Fruit fly (Drosophila melanogaster): Measurements from ENCODE around the gene Mhcl.

Mhcl gene

DNA sequence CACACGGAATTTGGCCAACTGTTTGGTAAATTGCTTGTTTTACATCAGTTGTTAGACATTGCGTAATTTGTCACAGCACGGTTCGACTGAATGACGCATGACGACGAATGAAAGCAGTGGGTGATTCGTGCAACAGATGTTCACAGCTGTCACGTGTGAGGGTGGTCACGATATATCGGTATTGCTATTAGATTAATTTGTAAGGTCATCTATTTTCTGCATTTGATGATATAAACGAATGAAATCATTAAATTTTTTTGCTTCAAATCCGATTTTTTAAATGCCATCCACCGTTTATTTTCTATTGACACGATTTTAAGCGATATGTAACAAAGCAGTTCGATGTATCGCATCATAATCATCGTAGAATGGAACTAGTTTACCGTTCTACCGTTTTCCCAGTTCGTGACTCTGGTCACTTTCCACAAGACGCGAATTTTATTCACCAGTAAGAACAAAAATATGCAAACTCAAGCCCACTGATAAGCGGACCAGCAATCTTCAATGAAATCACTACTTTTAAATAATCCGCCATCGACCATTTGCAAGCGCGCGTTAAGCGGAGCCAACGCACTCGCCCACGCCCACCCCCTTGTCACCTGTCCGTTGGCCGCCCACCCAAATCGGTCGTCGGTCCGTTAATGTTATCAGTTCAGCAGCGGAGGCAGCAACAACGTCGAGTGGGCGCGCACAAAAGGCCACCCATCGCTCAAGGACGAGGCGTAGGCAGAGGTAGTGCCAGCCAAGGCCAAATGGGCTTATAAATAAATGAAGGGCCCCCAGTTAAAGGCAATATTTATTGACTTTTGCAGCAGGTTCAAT, 48.3 kb upstream of the Mhcl start, which contains the start of the genes Mic26-27 and CG5916 (continued):
- TF ChIP-seq CG15269 (tag; optimal IDR thresholded peaks at IDR 0.05) = no peak
- TF ChIP-seq CG2889 (GFP tag; IDR thresholded peaks at IDR 0.05) = peak; percentile 75; the same call in 1 of the 3 replicates
- TF ChIP-seq chif (GFP tag; optimal IDR thresholded peaks at IDR 0.05) = peak; percentile 85 to 87
- TF ChIP-seq CG31224 (GFP tag; IDR thresholded peaks at IDR 0.05) = peak; percentile 51
- TF ChIP-seq CG18619 (GFP tag; optimal IDR thresholded peaks at IDR 0.05) = peak; percentile 75
- no peak for TF ChIP-seq salm (tag; optimal IDR thresholded peaks at IDR 0.05)
- TF ChIP-seq vvl (GFP tag; IDR thresholded peaks at IDR 0.05) = peak; percentile 81
- no peak for TF ChIP-seq Hr39 (optimal IDR thresholded peaks at IDR 0.05)
- no peak for TF ChIP-seq toy (GFP tag; IDR thresholded peaks at IDR 0.05)
- peak; percentile 85 for TF ChIP-seq Myb (GFP tag; optimal IDR thresholded peaks at IDR 0.05)
- peak; percentile 81 for TF ChIP-seq Atf3 (GFP tag; optimal IDR thresholded peaks at IDR 0.05)
- no peak for TF ChIP-seq CG11696 (GFP tag; IDR thresholded peaks at IDR 0.05)
- peak; percentile 78 for TF ChIP-seq pum (GFP tag; optimal IDR thresholded peaks at IDR 0.05)
- peak; percentile 81 for TF ChIP-seq stwl (tag; optimal IDR thresholded peaks at IDR 0.05)
- TF ChIP-seq CG18599 (GFP tag; optimal IDR thresholded peaks at IDR 0.05) = no peak
- TF ChIP-seq pnt (GFP tag; optimal IDR thresholded peaks at IDR 0.05) = peak; percentile 83
- TF ChIP-seq CG18476 (GFP tag; optimal IDR thresholded peaks at IDR 0.05) = peak; percentile 58
- TF ChIP-seq CG4707 (GFP tag; optimal IDR thresholded peaks at IDR 0.05) = no peak
- TF ChIP-seq Dip2 (GFP tag; IDR thresholded peaks at IDR 0.05) = 0 out of 2 replicates have a peak, but pooled peaks have one; percentile 14
- TF ChIP-seq CG7357 (GFP tag; IDR thresholded peaks at IDR 0.05) = peak; percentile 75
- peak; percentile 18 for TF ChIP-seq gcm (GFP tag; optimal IDR thresholded peaks at IDR 0.05)
- peak; percentile 99 for TF ChIP-seq CG6254 (GFP tag; optimal IDR thresholded peaks at IDR 0.05)
- peak; percentile 69 for TF ChIP-seq CG14667 (GFP tag; IDR thresholded peaks at IDR 0.05)
- TF ChIP-seq inv (GFP tag; IDR thresholded peaks at IDR 0.05; ENCODE audit: partially characterized antibody) = peak; percentile 100
- peak; percentile 68 for TF ChIP-seq p53 (GFP tag; optimal IDR thresholded peaks at IDR 0.05)
- TF ChIP-seq gce (GFP tag; IDR thresholded peaks at IDR 0.05) = 0 out of 3 replicates have a peak, but pooled peaks have one; percentile 20
- TF ChIP-seq CG10209 (GFP tag; optimal IDR thresholded peaks at IDR 0.05) = peak; percentile 60
- TF ChIP-seq Fer3 (tag; optimal IDR thresholded peaks at IDR 0.05) = peak; percentile 17
- peak; percentile 66 for TF ChIP-seq CG8089 (GFP tag; optimal IDR thresholded peaks at IDR 0.05)
- TF ChIP-seq CG2875 (GFP tag; optimal IDR thresholded peaks at IDR 0.05) = no peak
- TF ChIP-seq CG3407 (GFP tag; optimal IDR thresholded peaks at IDR 0.05) = peak; percentile 42
- peak; percentile 71 for TF ChIP-seq CG18262 (tag; optimal IDR thresholded peaks at IDR 0.05)
- TF ChIP-seq emc (GFP tag; optimal IDR thresholded peaks at IDR 0.05) = peak; percentile 50
- peak; percentile 87 for TF ChIP-seq ara (GFP tag; IDR thresholded peaks at IDR 0.05)
- TF ChIP-seq NfI (GFP tag; optimal IDR thresholded peaks at IDR 0.05) = peak; percentile 56
- TF ChIP-seq Sry-β (GFP tag; optimal IDR thresholded peaks at IDR 0.05) = no peak
- no peak for TF ChIP-seq CG11723 (GFP tag; optimal IDR thresholded peaks at IDR 0.05)
- TF ChIP-seq Dbx (GFP tag; IDR thresholded peaks at IDR 0.05) = peak; percentile 93
- TF ChIP-seq Poxn (GFP tag; IDR thresholded peaks at IDR 0.05) = no peak
- TF ChIP-seq cg (GFP tag; optimal IDR thresholded peaks at IDR 0.05) = no peak
- TF ChIP-seq Sox100B (GFP tag; optimal IDR thresholded peaks at IDR 0.05) = no peak
- TF ChIP-seq E2f1 (GFP tag; IDR thresholded peaks at IDR 0.05) = peak; percentile 82
- peak; percentile 65 for TF ChIP-seq gsb-n (tag; optimal IDR thresholded peaks at IDR 0.05)
- peak; percentile 85 for TF ChIP-seq wor (GFP tag; IDR thresholded peaks at IDR 0.05)
- TF ChIP-seq ash1 (GFP tag; optimal IDR thresholded peaks at IDR 0.05) = no peak
- peak; percentile 80 for TF ChIP-seq CG31365 (tag; optimal IDR thresholded peaks at IDR 0.05)
- TF ChIP-seq gt (GFP tag; IDR thresholded peaks at IDR 0.05) = peak; percentile 83
- peak; percentile 100 for TF ChIP-seq Dll (GFP tag; IDR thresholded peaks at IDR 0.05; ENCODE audit: partially characterized antibody)
- peak; percentile 67; the same call in 1 of the 3 replicates for TF ChIP-seq CG11093 (GFP tag; IDR thresholded peaks at IDR 0.05)
